Fruit fly (Drosophila melanogaster) Kc167 (cell line): ENCODE results near the gene spn-F.

Experiments
- h ChIP-seq: fragments of >200 bp; optimal IDR thresholded peaks from 3 replicates; lab custom pipeline; 2018; ENCODE audit warnings: missing external identifiers
- insv ChIP-seq: fragments of >200 bp; optimal IDR thresholded peaks from 3 replicates; lab custom pipeline; 2018; ENCODE audit warnings: missing external identifiers
- ttk ChIP-seq: sonication (Bioruptor generic); optimal IDR thresholded peaks from 2 replicates; lab custom pipeline; 2017; ENCODE audit warnings: missing external identifiers

- TF ChIP-seq insv (lab: Kevin White, UChicago) (no peak), h (lab: Kevin White, UChicago) (no peak), ttk (lab: Kevin White, UChicago) (no peak)
These were observed 32.6 kb upstream of the spn-F start for dm6 chr3R:31222125-31222889.
